Worm (Caenorhabditis elegans) whole organism, early embryonic: ENCODE data around the gene eat-6.

Experiments used
- ama-1 ChIP-seq: fragments of 150-350 bp; optimal IDR thresholded peaks from 2 replicates; lab custom pipeline; 2014
- ceh-36 ChIP-seq: sonication (generic microtip); optimal IDR thresholded peaks from 2 replicates; lab custom pipeline; 2016; ENCODE audit warnings: missing genetic modification characterization, inconsistent platforms, missing compliant biosample characterization
- flt-1 ChIP-seq: fragments of 200-800 bp; sonication (Bioruptor generic); IDR thresholded peaks from 2 replicates; pipeline ENCODE4 v1.3.6; 2022; ENCODE audit warnings: missing genetic modification characterization, missing compliant biosample characterization
- pes-1 ChIP-seq: fragments of 200-800 bp; sonication (Bioruptor generic); IDR thresholded peaks from 2 replicates; pipeline ENCODE4 v1.3.6; 2022; ENCODE audit warnings: missing genetic modification reagents, missing genetic modification characterization, missing compliant biosample characterization

DNA sequence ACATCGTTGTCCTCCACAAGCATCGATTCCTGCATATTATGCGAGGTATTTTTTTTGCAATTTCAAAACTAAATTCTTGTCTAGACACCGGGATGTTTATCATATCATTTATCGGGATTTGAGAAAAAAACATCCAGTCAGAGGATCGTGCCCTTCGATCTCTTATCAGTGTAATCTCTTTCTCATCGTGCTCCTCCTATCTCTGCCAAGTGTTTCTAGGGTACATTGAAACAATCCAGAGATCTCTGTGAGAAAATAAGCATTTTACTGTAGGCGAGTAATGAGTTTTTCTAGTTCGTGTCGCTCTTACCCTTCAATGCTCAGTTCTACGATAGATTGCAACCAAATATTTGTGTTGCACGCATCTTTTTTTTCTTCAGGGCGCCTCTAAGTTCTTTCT lies 41.3 kb downstream of the eat-6 start:
- TF ChIP-seq ama-1 (lab: Kevin White, UChicago) (no peak), flt-1 (no peak), pes-1 (no peak), ceh-36 (tag; lab: Kevin White, UChicago) (no peak)
